Worm (Caenorhabditis elegans) whole organism, L1 larva: ENCODE data around the gene K09C4.7.

Experiments
- C16A3.4 ChIP-seq: fragments of 150-350 bp; optimal IDR thresholded peaks from 2 replicates; lab custom pipeline; 2014; ENCODE audit warnings: missing biosample characterization, missing genetic modification characterization
- alr-1 ChIP-seq: fragments of 200-800 bp; sonication (Bioruptor generic); optimal IDR thresholded peaks from 2 replicates; lab custom pipeline; 2018; ENCODE audit warnings: borderline replicate concordance, mild to moderate bottlenecking, missing genetic modification characterization, missing compliant biosample characterization
- aly-2 ChIP-seq: fragments of 150-350 bp; optimal IDR thresholded peaks from 2 replicates; lab custom pipeline; 2014; ENCODE audit warnings: missing biosample characterization, missing genetic modification characterization
- ama-1 ChIP-seq: fragments of 150-350 bp; optimal IDR thresholded peaks from 2 replicates; lab custom pipeline; 2014
- blmp-1 ChIP-seq: fragments of 150-350 bp; optimal IDR thresholded peaks from 2 replicates; lab custom pipeline; 2014; ENCODE audit warnings: missing biosample characterization, missing genetic modification characterization
- ceh-88 ChIP-seq: fragments of 200-800 bp; sonication (Bioruptor generic); IDR thresholded peaks from 2 replicates; pipeline ENCODE4 v1.3.6; 2022; ENCODE audit warnings: missing genetic modification characterization, missing compliant biosample characterization
- ceh-90 ChIP-seq: sonication (generic microtip); optimal IDR thresholded peaks from 2 replicates; lab custom pipeline; 2016; ENCODE audit warnings: missing genetic modification characterization, missing compliant biosample characterization
- efl-3 ChIP-seq: fragments of 200-800 bp; sonication (Bioruptor generic); optimal IDR thresholded peaks from 2 replicates; lab custom pipeline; 2018; ENCODE audit warnings: mild to moderate bottlenecking, missing genetic modification characterization, missing compliant biosample characterization
- elt-2 ChIP-seq: sonication (generic microtip); optimal IDR thresholded peaks from 2 replicates; lab custom pipeline; 2016; ENCODE audit warnings: missing genetic modification characterization, mild to moderate bottlenecking, inconsistent platforms, missing compliant biosample characterization, missing genetic modification reagents
- ets-5 ChIP-seq: fragments of 200-800 bp; sonication (Bioruptor generic); IDR thresholded peaks from 2 replicates; pipeline ENCODE4 v1.3.6; 2022; ENCODE audit warnings: missing genetic modification characterization, missing compliant biosample characterization
- fkh-10 ChIP-seq: sonication (generic microtip); optimal IDR thresholded peaks from 2 replicates; lab custom pipeline; 2017; ENCODE audit warnings: missing biosample characterization, missing genetic modification reagents, missing genetic modification characterization
- fkh-8 ChIP-seq: sonication (generic microtip); optimal IDR thresholded peaks from 2 replicates; lab custom pipeline; 2016; ENCODE audit warnings: mild to moderate bottlenecking, missing genetic modification characterization, missing compliant biosample characterization
- hlh-17 ChIP-seq: fragments of 200-800 bp; sonication (Bioruptor generic); optimal IDR thresholded peaks from 2 replicates; lab custom pipeline; 2018; ENCODE audit warnings: missing genetic modification characterization, mild to moderate bottlenecking, missing compliant biosample characterization, moderate library complexity, borderline replicate concordance
- hlh-4 ChIP-seq: sonication (generic microtip); optimal IDR thresholded peaks from 2 replicates; lab custom pipeline; 2016; ENCODE audit warnings: mild to moderate bottlenecking, missing genetic modification characterization, missing compliant biosample characterization
- irx-1 ChIP-seq: sonication (generic microtip); optimal IDR thresholded peaks from 2 replicates; lab custom pipeline; 2016; ENCODE audit warnings: missing genetic modification characterization, missing compliant biosample characterization
- jun-1 ChIP-seq: fragments of 150-350 bp; optimal IDR thresholded peaks from 2 replicates; lab custom pipeline; 2014; ENCODE audit warnings: missing biosample characterization, missing genetic modification reagents, missing genetic modification characterization
- lin-14 ChIP-seq: fragments of 200-800 bp; sonication (Bioruptor generic); optimal IDR thresholded peaks from 2 replicates; lab custom pipeline; 2018; ENCODE audit warnings: mild to moderate bottlenecking, missing genetic modification characterization, moderate library complexity, missing compliant biosample characterization
- lin-15B ChIP-seq: fragments of 150-350 bp; sonication (generic microtip); optimal IDR thresholded peaks from 3 replicates; lab custom pipeline; 2014; ENCODE audit warnings: missing biosample characterization, missing genetic modification characterization
- lin-35 ChIP-seq, 2 experiments: fragments of 150-350 bp; optimal IDR thresholded peaks; 2 replicates each; lab custom pipeline; 2014; ENCODE audit warnings: missing biosample characterization in 2 of 2, missing genetic modification characterization in 2 of 2, missing genetic modification reagents in 2 of 2
- lin-39 ChIP-seq: fragments of 150-350 bp; optimal IDR thresholded peaks from 2 replicates; lab custom pipeline; 2014; ENCODE audit warnings: missing biosample characterization, missing genetic modification reagents, missing genetic modification characterization
- lsy-2 ChIP-seq, 2 experiments: fragments of 150-350 bp; optimal IDR thresholded peaks; 2 replicates each; lab custom pipeline; 2014; ENCODE audit warnings: missing biosample characterization in 2 of 2, missing genetic modification characterization in 2 of 2
- mab-9 ChIP-seq: fragments of 200-800 bp; sonication (Bioruptor generic); IDR thresholded peaks from 2 replicates; pipeline ENCODE4 v1.3.6; 2022; ENCODE audit warnings: missing genetic modification reagents, missing genetic modification characterization, missing compliant biosample characterization
- nhr-237 ChIP-seq: fragments of 150-350 bp; optimal IDR thresholded peaks from 2 replicates; lab custom pipeline; 2014; ENCODE audit warnings: missing biosample characterization, missing genetic modification characterization
- nhr-47 ChIP-seq: sonication (generic microtip); optimal IDR thresholded peaks from 2 replicates; lab custom pipeline; 2016; ENCODE audit warnings: mild to moderate bottlenecking, missing genetic modification characterization, moderate library complexity, missing compliant biosample characterization
- nhr-71 ChIP-seq: sonication (generic microtip); optimal IDR thresholded peaks from 2 replicates; lab custom pipeline; 2016; ENCODE audit warnings: mild to moderate bottlenecking, missing genetic modification characterization, moderate library complexity, missing compliant biosample characterization
- nhr-84 ChIP-seq: sonication (generic microtip); optimal IDR thresholded peaks from 2 replicates; lab custom pipeline; 2017; ENCODE audit warnings: missing biosample characterization, missing genetic modification characterization
- pag-3 ChIP-seq: sonication (generic microtip); optimal IDR thresholded peaks from 2 replicates; lab custom pipeline; 2017; ENCODE audit warnings: missing genetic modification characterization, mild to moderate bottlenecking, missing compliant biosample characterization, antibody characterized with exemption, borderline replicate concordance; ENCODE audit not compliant: insufficient read depth
- pax-3 ChIP-seq: fragments of 200-800 bp; sonication (Bioruptor generic); optimal IDR thresholded peaks from 2 replicates; lab custom pipeline; 2018; ENCODE audit warnings: mild to moderate bottlenecking, missing genetic modification characterization, moderate library complexity, missing compliant biosample characterization
- rnt-1 ChIP-seq: sonication (generic microtip); optimal IDR thresholded peaks from 2 replicates; lab custom pipeline; 2016; ENCODE audit warnings: mild to moderate bottlenecking, missing genetic modification characterization, moderate library complexity, missing compliant biosample characterization
- skn-1 ChIP-seq: fragments of 150-350 bp; optimal IDR thresholded peaks from 2 replicates; lab custom pipeline; 2014; ENCODE audit warnings: missing biosample characterization, missing genetic modification characterization
- sox-4 ChIP-seq: sonication (generic microtip); optimal IDR thresholded peaks from 2 replicates; lab custom pipeline; 2016; ENCODE audit warnings: missing genetic modification characterization, missing compliant biosample characterization
- swsn-7 ChIP-seq: sonication (generic microtip); optimal IDR thresholded peaks from 2 replicates; lab custom pipeline; 2016; ENCODE audit warnings: missing genetic modification characterization, missing compliant biosample characterization
- tbx-2 ChIP-seq: sonication (generic microtip); optimal IDR thresholded peaks from 2 replicates; lab custom pipeline; 2016; ENCODE audit warnings: missing genetic modification characterization, missing compliant biosample characterization
- tlp-1 ChIP-seq: fragments of 150-350 bp; optimal IDR thresholded peaks from 2 replicates; lab custom pipeline; 2014; ENCODE audit warnings: missing biosample characterization, missing genetic modification characterization
- unc-130 ChIP-seq: fragments of 150-350 bp; optimal IDR thresholded peaks from 2 replicates; lab custom pipeline; 2017; ENCODE audit warnings: missing biosample characterization, missing genetic modification characterization, inconsistent platforms
- ztf-11 ChIP-seq, 2 experiments: sonication (generic microtip); optimal IDR thresholded peaks; 2 replicates each; lab custom pipeline; 2016 to 2017; ENCODE audit warnings: missing genetic modification characterization in 2 of 2, missing biosample characterization in 1 of 2, missing compliant biosample characterization in 1 of 2
- ztf-4 ChIP-seq: fragments of 150-350 bp; optimal IDR thresholded peaks from 2 replicates; lab custom pipeline; 2014; ENCODE audit warnings: missing biosample characterization, missing genetic modification characterization

Gene K09C4.7

ce11 chrX:3260509-3260908 lies 12.2 kb upstream of the K09C4.7 start, which contains the start of gene lbp-2 (continued):
- no peak for TF ChIP-seq hlh-4
- TF ChIP-seq ama-1 (lab: Kevin White, UChicago), result no peak
- TF ChIP-seq alr-1 (tag; lab: Kevin White, UChicago), result no peak
- TF ChIP-seq pag-3 (tag; lab: Kevin White, UChicago), result no peak
- no peak for TF ChIP-seq ceh-90 (tag; lab: Kevin White, UChicago)
- no peak for TF ChIP-seq tbx-2 (tag; lab: Kevin White, UChicago)

DNA sequence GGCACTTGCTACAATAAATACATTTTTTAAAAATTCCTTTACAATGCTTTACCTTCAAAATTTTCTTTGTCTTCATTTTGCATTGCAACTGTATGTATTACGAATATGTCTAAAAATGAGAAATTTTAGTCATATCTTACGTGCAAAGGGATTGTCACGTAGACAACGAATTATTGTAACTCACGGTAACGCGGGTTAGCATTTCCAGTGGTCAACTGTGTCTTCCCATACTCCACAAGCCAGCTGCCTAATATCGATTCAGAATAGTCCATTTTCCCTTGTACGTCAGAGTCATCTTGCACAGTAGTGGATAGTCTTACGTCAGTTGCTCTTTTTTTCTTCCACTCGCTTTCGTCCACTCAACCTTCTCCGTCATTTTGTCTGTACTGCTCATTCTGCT lies 10.1 kb upstream of the K09C4.7 start, which contains the start of gene fbxb-71:
TSS of gene fbxb-71 (plus strand) at position 301 of the 400 bp plus-strand sequence.
- TF ChIP-seq C16A3.4 (tag; lab: Kevin White, UChicago), result no peak
- TF ChIP-seq lin-15B (tag; lab: Kevin White, UChicago), result no peak
- TF ChIP-seq mab-9 (GFP tag; lab: Robert Waterston, UW), result no peak
- no peak for TF ChIP-seq sox-4
- no peak for TF ChIP-seq nhr-237 (tag; lab: Kevin White, UChicago)
- no peak for TF ChIP-seq lin-14 (GFP tag; lab: Kevin White, UChicago)
- TF ChIP-seq ceh-88 (GFP tag; lab: Robert Waterston, UW), result no peak
- no peak for TF ChIP-seq lin-35 (GFP tag; optimal IDR thresholded peaks at IDR 0.05; lab: Kevin White, UChicago)
- no peak for TF ChIP-seq hlh-17 (GFP tag; lab: Kevin White, UChicago)
- TF ChIP-seq efl-3, result no peak
- no peak for TF ChIP-seq nhr-71 (tag; lab: Kevin White, UChicago)
- TF ChIP-seq unc-130 (tag; lab: Kevin White, UChicago), result no peak
- no peak for TF ChIP-seq swsn-7 (tag; lab: Kevin White, UChicago)
- no peak for TF ChIP-seq fkh-10
- no peak for TF ChIP-seq fkh-8 (tag; lab: Kevin White, UChicago)
- no peak for TF ChIP-seq lin-39 (tag; lab: Kevin White, UChicago)
- TF ChIP-seq tlp-1 (tag; lab: Kevin White, UChicago), result no peak
- no peak for TF ChIP-seq ztf-4

DNA sequence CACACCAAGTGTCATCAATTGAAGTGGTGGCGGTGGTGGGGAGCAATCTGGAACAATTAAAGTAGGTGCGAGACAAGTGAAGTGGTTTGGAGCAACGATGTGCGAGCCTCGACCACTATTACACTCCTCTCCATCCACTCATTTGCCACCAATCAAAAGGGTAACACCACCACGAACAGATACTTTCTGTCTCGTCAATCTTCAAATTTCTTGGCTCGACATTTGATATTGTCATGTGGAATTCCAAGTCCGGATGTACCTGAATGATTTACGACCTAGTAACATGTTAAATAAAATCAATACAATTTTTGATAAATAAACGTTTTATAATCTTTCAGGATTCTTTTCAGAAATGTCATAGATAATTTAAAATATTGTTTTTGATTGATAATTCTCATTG lies 1.9 kb upstream of the K09C4.7 start, which contains the start of gene sul-1:
TSS of gene sul-1 (minus strand) at position 101 of the 400 bp plus-strand sequence.
- TF ChIP-seq irx-1 (tag; lab: Kevin White, UChicago) (no peak), aly-2 (tag; lab: Kevin White, UChicago) (no peak), hlh-4 (no peak), skn-1 (tag; lab: Kevin White, UChicago) (no peak), elt-2 (no peak), rnt-1 (tag; lab: Kevin White, UChicago) (peak; percentile 17), nhr-71 (tag; lab: Kevin White, UChicago) (no peak), blmp-1 (no peak)
- TF ChIP-seq, all 84 proteins: peak for 1

ce11 chrX:3271673-3272072 lies 1.0 kb upstream of the K09C4.7 start, which contains the start of gene K09C4.9:
Gene K09C4.9, minus strand, starts transcription at chrX:3271773.
- no peak for TF ChIP-seq lsy-2 (tag; optimal IDR thresholded peaks at IDR 0.05; lab: Kevin White, UChicago)
- TF ChIP-seq nhr-47 (tag; lab: Kevin White, UChicago), result no peak
- no peak for TF ChIP-seq ets-5 (GFP tag; lab: Robert Waterston, UW)
- no peak for TF ChIP-seq pag-3 (tag; lab: Kevin White, UChicago)
- no peak for TF ChIP-seq ztf-11 (tag; optimal IDR thresholded peaks at IDR 0.05; lab: Kevin White, UChicago)
- no peak for TF ChIP-seq nhr-71 (tag; lab: Kevin White, UChicago)
- TF ChIP-seq nhr-84 (tag; lab: Kevin White, UChicago), result no peak
- no peak for TF ChIP-seq jun-1
- TF ChIP-seq ztf-4, result no peak
- no peak for TF ChIP-seq ceh-88 (GFP tag; lab: Robert Waterston, UW)
- TF ChIP-seq pax-3 (tag; lab: Kevin White, UChicago), result no peak
- TF ChIP-seq, all 84 proteins: peak for 0
